Worm (Caenorhabditis elegans) whole organism, early embryonic: ENCODE results near the gene C37H5.5.

ENCODE experiments used
- aly-1 ChIP-seq: sonication (generic microtip); optimal IDR thresholded peaks from 2 replicates; lab custom pipeline; 2016; ENCODE audit warnings: missing genetic modification characterization, missing compliant biosample characterization
- ama-1 ChIP-seq: fragments of 150-350 bp; optimal IDR thresholded peaks from 2 replicates; lab custom pipeline; 2014
- ceh-13 ChIP-seq: fragments of 200-800 bp; sonication (Bioruptor generic); optimal IDR thresholded peaks from 2 replicates; lab custom pipeline; 2018; ENCODE audit warnings: mild to moderate bottlenecking, missing genetic modification characterization, missing compliant biosample characterization
- ceh-36 ChIP-seq: sonication (generic microtip); optimal IDR thresholded peaks from 2 replicates; lab custom pipeline; 2016; ENCODE audit warnings: missing genetic modification characterization, inconsistent platforms, missing compliant biosample characterization
- ets-7 ChIP-seq: sonication (generic microtip); optimal IDR thresholded peaks from 2 replicates; lab custom pipeline; 2016; ENCODE audit warnings: missing genotype, missing genetic modification characterization, missing compliant biosample characterization
- flt-1 ChIP-seq: fragments of 200-800 bp; sonication (Bioruptor generic); IDR thresholded peaks from 2 replicates; pipeline ENCODE4 v1.3.6; 2022; ENCODE audit warnings: missing genetic modification characterization, missing compliant biosample characterization
- hnd-1 ChIP-seq: sonication (generic microtip); optimal IDR thresholded peaks from 2 replicates; lab custom pipeline; 2016; ENCODE audit warnings: missing genetic modification characterization, missing compliant biosample characterization
- scrt-1 ChIP-seq: fragments of 200-800 bp; sonication (Bioruptor generic); IDR thresholded peaks from 2 replicates; pipeline ENCODE4 v1.3.6; 2022; ENCODE audit warnings: missing genetic modification characterization, missing compliant biosample characterization
- sea-1 ChIP-seq: fragments of 200-800 bp; sonication (Bioruptor generic); conservative IDR thresholded peaks from 2 replicates; pipeline ENCODE4 v1.3.6; 2022; ENCODE audit warnings: missing genetic modification characterization, missing compliant biosample characterization
- tbx-11 ChIP-seq: fragments of 200-800 bp; sonication (Bioruptor generic); IDR thresholded peaks from 2 replicates; pipeline ENCODE4 v1.3.6; 2022; ENCODE audit warnings: missing genetic modification characterization, missing compliant biosample characterization
- tbx-37 ChIP-seq: fragments of 200-800 bp; sonication (Bioruptor generic); conservative IDR thresholded peaks from 2 replicates; pipeline ENCODE4 v1.3.6; 2022; ENCODE audit warnings: missing genetic modification reagents, missing genetic modification characterization, missing compliant biosample characterization
- tra-4 ChIP-seq: sonication (generic microtip); optimal IDR thresholded peaks from 2 replicates; lab custom pipeline; 2017; ENCODE audit warnings: missing genetic modification characterization, missing compliant biosample characterization

DNA sequence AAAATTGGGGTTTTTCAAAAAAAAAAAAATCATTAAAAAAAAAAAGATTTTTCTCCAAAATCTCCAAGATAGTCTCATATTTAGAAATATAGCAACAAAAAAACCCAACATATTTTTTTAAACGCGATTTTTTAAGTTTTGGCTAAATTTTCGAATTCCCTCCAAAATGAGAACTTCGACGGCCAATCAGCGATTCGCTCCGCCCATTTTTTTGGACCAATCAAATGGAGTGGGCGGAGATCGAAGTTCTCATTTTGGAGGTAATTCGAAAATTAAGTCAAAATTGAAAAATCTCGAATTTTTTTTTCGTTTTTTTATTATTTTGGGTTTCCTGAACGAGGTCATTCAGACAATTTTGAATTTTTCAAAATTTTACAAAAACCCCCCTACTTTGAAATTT lies 13.3 kb upstream of the C37H5.5 start:
- TF ChIP-seq hnd-1 (tag; lab: Kevin White, UChicago) (no peak), ama-1 (lab: Kevin White, UChicago) (no peak), sea-1 (GFP tag; lab: Robert Waterston, UW) (no peak), ceh-13 (GFP tag; lab: Kevin White, UChicago) (no peak), scrt-1 (no peak), flt-1 (GFP tag; lab: Robert Waterston, UW) (no peak), tbx-11 (no peak), ceh-36 (no peak), aly-1 (tag; lab: Kevin White, UChicago) (no peak), ets-7 (no peak), tbx-37 (GFP tag; lab: Robert Waterston, UW) (no peak), tra-4 (no peak)
